Fruit fly (Drosophila melanogaster) whole organism, wandering third instar larva: ENCODE data around the gene CG12951.
A peak's percentile ranks its signal among the peaks of the same experiment; 100 is the strongest.

Experiments
- Abd-B ChIP-seq: fragments of >200 bp; optimal IDR thresholded peaks from 2 replicates; lab custom pipeline; 2017; ENCODE audit warnings: missing biosample characterization, missing genetic modification characterization
- CG32264 ChIP-seq: fragments of 200-800 bp; sonication (Bioruptor generic); optimal IDR thresholded peaks from 2 replicates; lab custom pipeline; 2016; ENCODE audit warnings: missing biosample characterization, missing genetic modification characterization
- Dfd ChIP-seq: fragments of >200 bp; optimal IDR thresholded peaks from 2 replicates; lab custom pipeline; 2017; ENCODE audit warnings: missing biosample characterization, missing genetic modification characterization
- Dif ChIP-seq: fragments of 200-275, 200-300 bp; sonication (Bioruptor generic); optimal IDR thresholded peaks from 2 replicates; lab custom pipeline; 2018; ENCODE audit warnings: missing biosample characterization, missing genetic modification characterization; ENCODE audit not compliant: partially characterized antibody
- HLH106 ChIP-seq: fragments of 200-800 bp; optimal IDR thresholded peaks from 3 replicates; lab custom pipeline; 2019; ENCODE audit warnings: missing biosample characterization, mild to moderate bottlenecking, missing genetic modification characterization, moderate library complexity
- Hnf4 ChIP-seq: fragments of 200-800 bp; sonication (Bioruptor generic); optimal IDR thresholded peaks from 2 replicates; lab custom pipeline; 2016; ENCODE audit warnings: missing biosample characterization, mild to moderate bottlenecking, missing genetic modification characterization
- Hr78 ChIP-seq: fragments of >200 bp; optimal IDR thresholded peaks from 2 replicates; lab custom pipeline; 2017; ENCODE audit warnings: missing biosample characterization, missing genetic modification characterization
- Hr83 ChIP-seq: fragments of 200-300 bp; sonication (Bioruptor generic); optimal IDR thresholded peaks from 2 replicates; lab custom pipeline; 2016; ENCODE audit warnings: missing biosample characterization, mild to moderate bottlenecking, missing genetic modification characterization, moderate library complexity; ENCODE audit not compliant: poor library complexity, severe bottlenecking
- Jra ChIP-seq: sonication (Bioruptor generic); optimal IDR thresholded peaks from 2 replicates; lab custom pipeline; 2016; ENCODE audit warnings: missing biosample characterization, missing genetic modification characterization
- OdsH ChIP-seq: fragments of 200-800 bp; sonication (Bioruptor generic); optimal IDR thresholded peaks from 2 replicates; lab custom pipeline; 2016; ENCODE audit warnings: missing biosample characterization, mild to moderate bottlenecking, missing genetic modification characterization
- Rel ChIP-seq, 2 experiments: fragments of 200-800 bp; sonication (Bioruptor generic) in 1 of 2; optimal IDR thresholded peaks; 2 replicates in 1 of 2; 3 replicates in 1 of 2; lab custom pipeline; 2016 to 2019; ENCODE audit warnings: mild to moderate bottlenecking in 2 of 2, missing biosample characterization in 2 of 2, missing genetic modification characterization in 2 of 2, moderate library complexity in 1 of 2
- Sp1 ChIP-seq: fragments of 200-800 bp; sonication (Bioruptor generic); optimal IDR thresholded peaks from 3 replicates; lab custom pipeline; 2019; ENCODE audit warnings: missing biosample characterization, mild to moderate bottlenecking, missing genetic modification characterization, moderate library complexity
- Vsx2 ChIP-seq: fragments of 200-300, 225-300 bp; sonication (Bioruptor generic); optimal IDR thresholded peaks from 2 replicates; lab custom pipeline; 2018; ENCODE audit warnings: missing biosample characterization, missing genetic modification characterization; ENCODE audit not compliant: partially characterized antibody
- br ChIP-seq: fragments of 200-800 bp; sonication (Bioruptor generic); optimal IDR thresholded peaks from 2 replicates; lab custom pipeline; 2016; ENCODE audit warnings: missing biosample characterization, missing genetic modification characterization
- brk ChIP-seq: fragments of 200-800 bp; sonication (Bioruptor generic); optimal IDR thresholded peaks from 2 replicates; lab custom pipeline; 2016; ENCODE audit warnings: missing biosample characterization, mild to moderate bottlenecking, missing genetic modification characterization
- dl ChIP-seq, 2 experiments: fragments of 175-275, 200-275 bp in 1 of 2; fragments of 200-275 bp in 1 of 2; sonication (Bioruptor generic); optimal IDR thresholded peaks; lab custom pipeline; 2018; ENCODE audit warnings: mild to moderate bottlenecking in 2 of 2, missing biosample characterization in 2 of 2, missing genetic modification characterization in 2 of 2, moderate library complexity in 2 of 2; ENCODE audit not compliant: partially characterized antibody in 2 of 2, insufficient read depth in 1 of 2
- dmrt93B ChIP-seq: fragments of 200-800 bp; sonication (Bioruptor generic); optimal IDR thresholded peaks from 2 replicates; lab custom pipeline; 2018; ENCODE audit warnings: missing biosample characterization, mild to moderate bottlenecking, missing genetic modification characterization
- dsf ChIP-seq: sonication (Bioruptor generic); optimal IDR thresholded peaks from 2 replicates; lab custom pipeline; 2016; ENCODE audit warnings: missing biosample characterization, missing genetic modification characterization, borderline replicate concordance
- ey ChIP-seq: fragments of 200-800 bp; sonication (Bioruptor generic); optimal IDR thresholded peaks from 2 replicates; lab custom pipeline; 2016; ENCODE audit warnings: missing biosample characterization, missing genetic modification characterization
- foxo ChIP-seq, 2 experiments: fragments of 200-800 bp; sonication (Bioruptor generic); optimal IDR thresholded peaks; 2 replicates in 1 of 2; 3 replicates in 1 of 2; lab custom pipeline; 2016 to 2017; ENCODE audit warnings: missing biosample characterization in 2 of 2, missing genetic modification characterization in 2 of 2
- fru ChIP-seq: fragments of 200-800 bp; sonication (Bioruptor generic); optimal IDR thresholded peaks from 3 replicates; lab custom pipeline; 2016; ENCODE audit warnings: missing biosample characterization, mild to moderate bottlenecking, missing genetic modification characterization
- h ChIP-seq: fragments of 200-800 bp; sonication (Bioruptor generic); optimal IDR thresholded peaks from 3 replicates; lab custom pipeline; 2016; ENCODE audit warnings: missing biosample characterization, mild to moderate bottlenecking, missing genetic modification characterization
- jim ChIP-seq: fragments of 175-275, 200-325 bp; sonication (Bioruptor generic); optimal IDR thresholded peaks from 2 replicates; lab custom pipeline; 2016; ENCODE audit warnings: missing biosample characterization, mild to moderate bottlenecking, missing genetic modification characterization
- lola ChIP-seq: fragments of >200 bp; optimal IDR thresholded peaks from 2 replicates; lab custom pipeline; 2017; ENCODE audit warnings: missing biosample characterization, missing genetic modification characterization
- pan ChIP-seq: fragments of >200 bp; optimal IDR thresholded peaks from 2 replicates; lab custom pipeline; 2017
- psq ChIP-seq: fragments of 200-800 bp; sonication (Bioruptor generic); optimal IDR thresholded peaks from 3 replicates; lab custom pipeline; 2017; ENCODE audit warnings: missing biosample characterization, mild to moderate bottlenecking, missing genetic modification characterization, moderate library complexity
- rgr ChIP-seq: fragments of 200-800 bp; sonication (Bioruptor generic); optimal IDR thresholded peaks from 3 replicates; lab custom pipeline; 2016; ENCODE audit warnings: missing biosample characterization, mild to moderate bottlenecking, missing genetic modification characterization
- sv ChIP-seq: fragments of 200-800 bp; sonication (Bioruptor generic); optimal IDR thresholded peaks from 3 replicates; lab custom pipeline; 2016; ENCODE audit warnings: missing biosample characterization, missing genetic modification characterization
- tai ChIP-seq: sonication (Bioruptor generic); optimal IDR thresholded peaks from 2 replicates; lab custom pipeline; 2016; ENCODE audit warnings: missing biosample characterization, missing genetic modification characterization
- woc ChIP-seq: sonication (Bioruptor generic); optimal IDR thresholded peaks from 2 replicates; lab custom pipeline; 2016; ENCODE audit warnings: missing biosample characterization, mild to moderate bottlenecking, missing genetic modification characterization

Gene CG12951

dm6 chr3R:9352595-9353275 lies 22.6 kb upstream of the CG12951 start:
- TF ChIP-seq rgr (GFP tag; lab: Kevin White, UChicago) (no peak), dmrt93B (GFP tag; lab: Kevin White, UChicago) (no peak), Hr78 (GFP tag; lab: Kevin White, UChicago) (no peak), CG32264 (GFP tag; lab: Kevin White, UChicago) (no peak), dsf (GFP tag; lab: Kevin White, UChicago) (no peak), h (GFP tag; lab: Kevin White, UChicago) (no peak), Jra (GFP tag; lab: Kevin White, UChicago) (no peak), Hr83 (GFP tag; lab: Kevin White, UChicago) (peak; percentile 10), Abd-B (GFP tag; lab: Kevin White, UChicago) (no peak), Vsx2 (GFP tag; lab: Kevin White, UChicago) (no peak), dl (GFP tag; optimal IDR thresholded peaks at IDR 0.05; lab: Kevin White, UChicago; ENCODE audit: insufficient read depth in 1 of 2, partially characterized antibody in 2 of 2) (peak; percentile 33 to 61), Hnf4 (GFP tag; lab: Kevin White, UChicago) (no peak), Dif (peak; percentile 65), Rel (GFP tag; optimal IDR thresholded peaks at IDR 0.05; lab: Kevin White, UChicago) (no peak), Rel (tag; optimal IDR thresholded peaks at IDR 0.05; lab: Kevin White, UChicago) (peak; percentile 10), woc (GFP tag; lab: Kevin White, UChicago) (no peak)

- TF ChIP-seq Hnf4 (GFP tag; lab: Kevin White, UChicago) = no peak
- no peak for TF ChIP-seq Dfd
- no peak for TF ChIP-seq jim (GFP tag; lab: Kevin White, UChicago)
- TF ChIP-seq ey = peak; percentile 64
- peak; percentile 59 for TF ChIP-seq fru (GFP tag; lab: Kevin White, UChicago)
- TF ChIP-seq HLH106 = peak; percentile 4
- no peak for TF ChIP-seq Dif
- no peak for TF ChIP-seq dl (GFP tag; optimal IDR thresholded peaks at IDR 0.05; lab: Kevin White, UChicago; ENCODE audit: insufficient read depth in 1 of 2, partially characterized antibody in 2 of 2)
- TF ChIP-seq pan = peak; percentile 17
- TF ChIP-seq Sp1 = peak; percentile 12
- TF ChIP-seq foxo (GFP tag; optimal IDR thresholded peaks at IDR 0.05; lab: Kevin White, UChicago) = peak in 1 of 2 experiments; percentile 49
- peak; percentile 27 for TF ChIP-seq brk (GFP tag; lab: Kevin White, UChicago)
- TF ChIP-seq tai = no peak
- peak; percentile 25 for TF ChIP-seq dmrt93B (GFP tag; lab: Kevin White, UChicago)
- no peak for TF ChIP-seq CG32264 (GFP tag; lab: Kevin White, UChicago)
- TF ChIP-seq br = peak; percentile 31
- TF ChIP-seq Hr83 (GFP tag; lab: Kevin White, UChicago) = no peak
- peak; percentile 52 for TF ChIP-seq sv (GFP tag; lab: Kevin White, UChicago)
- TF ChIP-seq Hr78 (GFP tag; lab: Kevin White, UChicago) = no peak
- TF ChIP-seq Vsx2 (GFP tag; lab: Kevin White, UChicago) = no peak
- peak; percentile 73 for TF ChIP-seq h (GFP tag; lab: Kevin White, UChicago)
- TF ChIP-seq lola (GFP tag; lab: Kevin White, UChicago) = no peak
- TF ChIP-seq rgr (GFP tag; lab: Kevin White, UChicago) = peak; percentile 66
- no peak for TF ChIP-seq Abd-B (GFP tag; lab: Kevin White, UChicago)
- TF ChIP-seq OdsH (GFP tag; lab: Kevin White, UChicago) = peak; percentile 60
- TF ChIP-seq psq = no peak
- no peak for TF ChIP-seq Rel (GFP tag; optimal IDR thresholded peaks at IDR 0.05; lab: Kevin White, UChicago)
- peak; percentile 84 for TF ChIP-seq Rel (tag; optimal IDR thresholded peaks at IDR 0.05; lab: Kevin White, UChicago)
- TF ChIP-seq woc (GFP tag; lab: Kevin White, UChicago) = peak; percentile 8
Observed at dm6 chr3R:9351415-9352379, 21.6 kb upstream of the CG12951 start.
